Worm (Caenorhabditis elegans) whole organism, young adult: ENCODE data around the gene his-62.
A peak's percentile ranks its signal among the peaks of the same experiment; 100 is the strongest.

Experiments
- B0019.2 ChIP-seq: fragments of 200-800 bp; sonication (Bioruptor generic); conservative IDR thresholded peaks from 2 replicates; pipeline ENCODE4 v1.3.6; 2022; ENCODE audit warnings: missing genetic modification reagents, missing genetic modification characterization, missing compliant biosample characterization
- C17E4.6 ChIP-seq: fragments of 200-800 bp; sonication (Bioruptor generic); IDR thresholded peaks from 2 replicates; pipeline ENCODE4 v1.3.6; 2022; ENCODE audit warnings: missing genetic modification reagents, missing genetic modification characterization, missing compliant biosample characterization
- D2030.7 ChIP-seq: fragments of 200-800 bp; sonication (Bioruptor generic); IDR thresholded peaks from 2 replicates; pipeline ENCODE4 v1.3.6; 2022; ENCODE audit warnings: missing genetic modification reagents, missing genetic modification characterization, missing compliant biosample characterization
- F33H1.4 ChIP-seq: fragments of 200-800 bp; sonication (Bioruptor generic); IDR thresholded peaks from 2 replicates; pipeline ENCODE4 v1.3.6; 2022; ENCODE audit warnings: missing genetic modification reagents, missing genetic modification characterization, missing compliant biosample characterization
- F55B11.4 ChIP-seq: sonication (generic microtip); optimal IDR thresholded peaks from 2 replicates; lab custom pipeline; 2016; ENCODE audit warnings: missing compliant biosample characterization, missing genetic modification characterization, borderline replicate concordance; ENCODE audit not compliant: insufficient read depth
- K12H6.12 ChIP-seq: fragments of 200-800 bp; sonication (Bioruptor generic); optimal IDR thresholded peaks from 2 replicates; lab custom pipeline; 2018; ENCODE audit warnings: mild to moderate bottlenecking, missing genetic modification characterization, missing compliant biosample characterization
- Y56A3A.18 ChIP-seq: fragments of 200-800 bp; sonication (Bioruptor generic); IDR thresholded peaks from 2 replicates; pipeline ENCODE4 v1.3.6; 2022; ENCODE audit warnings: missing genetic modification reagents, missing genetic modification characterization, missing compliant biosample characterization
- Y67H2A.10 ChIP-seq: fragments of 200-800 bp; sonication (Bioruptor generic); conservative IDR thresholded peaks from 2 replicates; pipeline ENCODE4 v1.3.6; 2022; ENCODE audit warnings: missing genetic modification reagents, missing genetic modification characterization, missing compliant biosample characterization
- Y79H2A.3 ChIP-seq: fragments of 200-800 bp; sonication (Bioruptor generic); conservative IDR thresholded peaks from 2 replicates; pipeline ENCODE4 v1.3.6; 2022; ENCODE audit warnings: missing genetic modification reagents, missing genetic modification characterization, missing compliant biosample characterization
- ZK185.1 ChIP-seq: sonication (generic microtip); optimal IDR thresholded peaks from 2 replicates; lab custom pipeline; 2016; ENCODE audit warnings: mild to moderate bottlenecking, missing genetic modification characterization, missing compliant biosample characterization; ENCODE audit not compliant: poor library complexity, severe bottlenecking
- aptf-3 ChIP-seq: fragments of 200-800 bp; sonication (Bioruptor generic); IDR thresholded peaks from 2 replicates; pipeline ENCODE4 v1.3.6; 2022; ENCODE audit warnings: missing genetic modification characterization, missing compliant biosample characterization
- atf-7 ChIP-seq: sonication (generic microtip); optimal IDR thresholded peaks from 2 replicates; lab custom pipeline; 2017; ENCODE audit warnings: mild to moderate bottlenecking, missing genetic modification characterization, missing compliant biosample characterization
- attf-3 ChIP-seq: fragments of 200-800 bp; sonication (Bioruptor generic); conservative IDR thresholded peaks from 2 replicates; pipeline ENCODE4 v1.3.6; 2022; ENCODE audit warnings: missing genetic modification reagents, missing genetic modification characterization, missing compliant biosample characterization
- attf-5 ChIP-seq: fragments of 200-800 bp; sonication (Bioruptor generic); optimal IDR thresholded peaks from 2 replicates; lab custom pipeline; 2018; ENCODE audit warnings: mild to moderate bottlenecking, missing genetic modification characterization, missing compliant biosample characterization
- ccch-3 ChIP-seq: fragments of 200-800 bp; sonication (Bioruptor generic); optimal IDR thresholded peaks from 2 replicates; lab custom pipeline; 2018; ENCODE audit warnings: mild to moderate bottlenecking, missing genetic modification characterization, missing compliant biosample characterization
- cebp-1 ChIP-seq, 2 experiments: fragments of 200-800 bp in 1 of 2; sonication (Bioruptor generic) in 1 of 2; sonication (generic microtip) in 1 of 2; IDR thresholded peaks in 1 of 2; optimal IDR thresholded peaks in 1 of 2; 2 replicates each; pipeline versions ENCODE4 v1.3.6 to Lab custom; 2017 to 2022; ENCODE audit warnings: missing compliant biosample characterization in 2 of 2, missing genetic modification characterization in 2 of 2, mild to moderate bottlenecking in 1 of 2, missing genetic modification reagents in 1 of 2, moderate library complexity in 1 of 2
- ceh-58 ChIP-seq: fragments of 200-800 bp; sonication (Bioruptor generic); IDR thresholded peaks from 2 replicates; pipeline ENCODE4 v1.3.6; 2022; ENCODE audit warnings: missing genetic modification characterization, missing compliant biosample characterization
- die-1 ChIP-seq: sonication (generic microtip); optimal IDR thresholded peaks from 2 replicates; lab custom pipeline; 2016; ENCODE audit warnings: missing genotype, mild to moderate bottlenecking, missing genetic modification characterization, missing compliant biosample characterization
- egl-18 ChIP-seq: fragments of 200-800 bp; sonication (Bioruptor generic); IDR thresholded peaks from 2 replicates; pipeline ENCODE4 v1.3.6; 2022; ENCODE audit warnings: missing genetic modification reagents, missing genetic modification characterization, missing compliant biosample characterization
- fkh-3 ChIP-seq: sonication (generic microtip); optimal IDR thresholded peaks from 2 replicates; lab custom pipeline; 2016; ENCODE audit warnings: mild to moderate bottlenecking, missing genetic modification characterization, missing compliant biosample characterization
- gei-17 ChIP-seq: fragments of 200-800 bp; sonication (Bioruptor generic); optimal IDR thresholded peaks from 2 replicates; lab custom pipeline; 2018; ENCODE audit warnings: mild to moderate bottlenecking, missing genetic modification characterization, missing compliant biosample characterization
- hlh-12 ChIP-seq: sonication (generic microtip); optimal IDR thresholded peaks from 2 replicates; lab custom pipeline; 2016; ENCODE audit warnings: missing genetic modification characterization, missing compliant biosample characterization
- hmg-1.2 ChIP-seq: fragments of 200-800 bp; sonication (Bioruptor generic); IDR thresholded peaks from 2 replicates; pipeline ENCODE4 v1.3.6; 2022; ENCODE audit warnings: missing genetic modification reagents, missing genetic modification characterization, missing compliant biosample characterization
- hsf-1 ChIP-seq: fragments of 200-800 bp; sonication (Bioruptor generic); IDR thresholded peaks from 2 replicates; pipeline ENCODE4 v1.3.6; 2022; ENCODE audit warnings: missing genetic modification reagents, missing genetic modification characterization, missing compliant biosample characterization
- let-526 ChIP-seq: fragments of 200-800 bp; sonication (Bioruptor generic); IDR thresholded peaks from 2 replicates; pipeline ENCODE4 v1.3.6; 2022; ENCODE audit warnings: missing genetic modification reagents, missing genetic modification characterization, missing compliant biosample characterization
- lin-54 ChIP-seq: fragments of 200-800 bp; sonication (Bioruptor generic); optimal IDR thresholded peaks from 2 replicates; lab custom pipeline; 2018; ENCODE audit warnings: mild to moderate bottlenecking, missing genetic modification characterization, missing compliant biosample characterization
- madf-3 ChIP-seq: fragments of 200-800 bp; sonication (Bioruptor generic); IDR thresholded peaks from 2 replicates; pipeline ENCODE4 v1.3.6; 2022; ENCODE audit warnings: missing genetic modification reagents, missing genetic modification characterization, missing compliant biosample characterization
- mcd-1 ChIP-seq: fragments of 200-800 bp; sonication (Bioruptor generic); IDR thresholded peaks from 2 replicates; pipeline ENCODE4 v1.3.6; 2022; ENCODE audit warnings: missing genetic modification reagents, missing genetic modification characterization, missing compliant biosample characterization
- mel-28 ChIP-seq: sonication (generic microtip); optimal IDR thresholded peaks from 2 replicates; lab custom pipeline; 2016; ENCODE audit warnings: borderline replicate concordance, mild to moderate bottlenecking, missing genetic modification characterization, missing compliant biosample characterization
- mxl-1 ChIP-seq: sonication (generic microtip); optimal IDR thresholded peaks from 2 replicates; lab custom pipeline; 2016; ENCODE audit warnings: missing genetic modification characterization, missing compliant biosample characterization
- nfya-1 ChIP-seq: sonication (generic microtip); optimal IDR thresholded peaks from 2 replicates; lab custom pipeline; 2017; ENCODE audit warnings: antibody characterized with exemption, missing compliant biosample characterization, missing genetic modification characterization, borderline replicate concordance; ENCODE audit not compliant: insufficient read depth
- nfya-2 ChIP-seq: fragments of 200-800 bp; sonication (Bioruptor generic); IDR thresholded peaks from 2 replicates; pipeline ENCODE4 v1.3.6; 2022; ENCODE audit warnings: missing genetic modification reagents, missing genetic modification characterization, missing compliant biosample characterization
- nhr-80 ChIP-seq: sonication (generic microtip); optimal IDR thresholded peaks from 2 replicates; lab custom pipeline; 2016; ENCODE audit warnings: missing genetic modification characterization, missing compliant biosample characterization
- nhr-90 ChIP-seq: sonication (generic microtip); optimal IDR thresholded peaks from 2 replicates; lab custom pipeline; 2016; ENCODE audit warnings: missing genotype, mild to moderate bottlenecking, missing genetic modification characterization, missing compliant biosample characterization
- pbrm-1 ChIP-seq: fragments of 200-800 bp; sonication (Bioruptor generic); IDR thresholded peaks from 2 replicates; pipeline ENCODE4 v1.3.6; 2022; ENCODE audit warnings: missing genetic modification reagents, missing genetic modification characterization, missing compliant biosample characterization
- snpc-1.1 ChIP-seq: sonication (generic microtip); optimal IDR thresholded peaks from 2 replicates; lab custom pipeline; 2017; ENCODE audit warnings: missing genetic modification characterization, mild to moderate bottlenecking, missing compliant biosample characterization, antibody characterized with exemption, moderate library complexity, missing genotype, missing genetic modification reagents; ENCODE audit not compliant: insufficient read depth
- snpc-3.4 ChIP-seq: sonication (generic microtip); optimal IDR thresholded peaks from 2 replicates; lab custom pipeline; 2017; ENCODE audit warnings: missing genetic modification characterization, mild to moderate bottlenecking, missing compliant biosample characterization, antibody characterized with exemption, moderate library complexity, missing genotype, missing genetic modification reagents
- tlf-1 ChIP-seq: fragments of 200-800 bp; sonication (Bioruptor generic); optimal IDR thresholded peaks from 2 replicates; lab custom pipeline; 2018; ENCODE audit warnings: mild to moderate bottlenecking, missing genetic modification characterization, missing compliant biosample characterization
- unc-130 ChIP-seq: sonication (generic microtip); optimal IDR thresholded peaks from 2 replicates; lab custom pipeline; 2016; ENCODE audit warnings: missing genetic modification reagents, missing genetic modification characterization, missing compliant biosample characterization
- ztf-25 ChIP-seq: fragments of 200-800 bp; sonication (Bioruptor generic); IDR thresholded peaks from 2 replicates; pipeline ENCODE4 v1.3.6; 2022; ENCODE audit warnings: missing genetic modification reagents, missing genetic modification characterization, missing compliant biosample characterization
- ztf-26 ChIP-seq: sonication (generic microtip); optimal IDR thresholded peaks from 2 replicates; lab custom pipeline; 2017; ENCODE audit warnings: missing genetic modification characterization, missing compliant biosample characterization
- ztf-6 ChIP-seq: fragments of 200-800 bp; sonication (Bioruptor generic); IDR thresholded peaks from 2 replicates; pipeline ENCODE4 v1.3.6; 2022; ENCODE audit warnings: missing genetic modification reagents, missing genetic modification characterization, missing compliant biosample characterization

The his-62 gene

DNA sequence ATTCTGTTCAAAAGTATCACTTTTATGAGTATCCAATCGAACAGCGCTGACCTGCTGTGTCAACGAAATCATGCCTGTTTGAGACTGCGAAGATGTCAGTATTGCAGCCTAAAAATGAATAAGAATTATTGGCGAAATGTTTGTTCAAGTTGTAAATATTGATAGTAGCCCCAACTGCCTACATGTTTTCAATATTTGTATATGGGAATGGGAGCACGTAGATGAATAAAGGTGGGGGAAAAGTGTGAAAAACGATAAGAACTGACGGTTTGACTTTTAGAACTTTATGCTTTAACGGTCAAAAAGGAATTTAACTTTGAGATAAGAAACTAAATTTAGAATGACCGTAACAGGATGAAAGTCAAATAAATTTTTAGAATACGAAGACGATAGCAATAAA lies 33.9 kb downstream of the his-62 start:
- TF ChIP-seq fkh-3 (tag; lab: Kevin White, UChicago) (no peak), Y79H2A.3 (GFP tag; lab: Robert Waterston, UW) (no peak), mcd-1 (GFP tag; lab: Robert Waterston, UW) (no peak), hsf-1 (GFP tag; lab: Robert Waterston, UW) (no peak), ztf-25 (GFP tag; lab: Robert Waterston, UW) (no peak), ceh-58 (GFP tag; lab: Robert Waterston, UW) (no peak), F33H1.4 (GFP tag; lab: Robert Waterston, UW) (no peak), nfya-2 (GFP tag; lab: Robert Waterston, UW) (no peak), unc-130 (no peak), hmg-1.2 (GFP tag; lab: Robert Waterston, UW) (no peak), Y56A3A.18 (no peak), ZK185.1 (tag; lab: Kevin White, UChicago) (no peak), C17E4.6 (GFP tag; lab: Robert Waterston, UW) (no peak), egl-18 (GFP tag; lab: Robert Waterston, UW) (no peak), nhr-90 (tag; lab: Kevin White, UChicago) (no peak), let-526 (GFP tag; lab: Robert Waterston, UW) (no peak)

DNA sequence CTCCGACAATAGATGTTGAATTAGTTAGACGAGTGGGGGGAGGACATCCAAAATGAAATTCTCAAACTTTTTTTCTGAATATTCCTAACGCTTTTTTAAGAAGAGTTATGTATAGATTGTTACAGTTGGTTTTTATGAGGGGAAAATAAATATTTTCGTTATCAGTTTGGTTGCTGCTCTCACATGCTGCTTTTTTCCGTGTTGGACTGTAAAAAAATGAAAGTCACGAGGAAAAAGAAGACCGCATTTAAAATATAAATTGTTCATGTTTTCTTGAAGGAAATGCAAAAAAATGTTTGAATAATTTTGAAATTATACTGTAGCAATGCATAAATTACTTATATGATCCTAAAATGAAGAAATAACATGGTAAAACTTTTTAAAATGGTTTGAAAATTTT lies 34.5 kb downstream of the his-62 start:
- TF ChIP-seq aptf-3 (GFP tag; lab: Robert Waterston, UW) (no peak), ZK185.1 (tag; lab: Kevin White, UChicago) (no peak), nhr-80 (tag; lab: Kevin White, UChicago) (peak; percentile 25), mxl-1 (tag; lab: Kevin White, UChicago) (no peak), tlf-1 (GFP tag; lab: Kevin White, UChicago) (no peak), attf-3 (GFP tag; lab: Robert Waterston, UW) (0 out of 2 replicates have a peak, but pooled peaks have one; percentile 20)

DNA sequence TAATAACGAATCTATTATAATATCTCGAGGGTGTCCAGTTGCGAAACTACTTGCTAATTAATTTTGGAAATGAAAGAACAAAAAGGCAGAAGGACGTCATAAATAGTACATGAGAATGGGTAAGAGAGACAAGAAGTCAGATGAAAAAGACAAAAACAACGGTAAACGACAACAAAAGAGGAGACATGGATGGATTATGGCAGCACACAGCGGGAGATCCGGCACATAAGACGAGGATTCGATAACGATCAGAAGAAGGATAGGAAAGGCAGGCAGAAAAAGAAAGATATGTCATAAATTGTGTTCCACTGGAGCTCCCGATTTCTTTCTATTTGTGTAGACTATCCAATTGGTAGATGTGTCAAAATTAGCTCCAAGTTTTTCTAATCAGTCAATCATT lies 35.2 kb downstream of the his-62 start:
- TF ChIP-seq gei-17 (GFP tag; lab: Kevin White, UChicago) (no peak), Y67H2A.10 (GFP tag; lab: Robert Waterston, UW) (no peak), F55B11.4 (no peak), K12H6.12 (tag; lab: Kevin White, UChicago) (no peak), attf-5 (GFP tag; lab: Kevin White, UChicago) (no peak), tlf-1 (GFP tag; lab: Kevin White, UChicago) (no peak), atf-7 (no peak), madf-3 (GFP tag; lab: Robert Waterston, UW) (no peak), ccch-3 (no peak), cebp-1 (GFP tag; IDR thresholded peaks at IDR 0.05; lab: Robert Waterston, UW) (no peak), cebp-1 (tag; optimal IDR thresholded peaks at IDR 0.05; lab: Kevin White, UChicago) (no peak), nfya-1 (tag; lab: Kevin White, UChicago) (no peak), D2030.7 (GFP tag; lab: Robert Waterston, UW) (no peak)

DNA sequence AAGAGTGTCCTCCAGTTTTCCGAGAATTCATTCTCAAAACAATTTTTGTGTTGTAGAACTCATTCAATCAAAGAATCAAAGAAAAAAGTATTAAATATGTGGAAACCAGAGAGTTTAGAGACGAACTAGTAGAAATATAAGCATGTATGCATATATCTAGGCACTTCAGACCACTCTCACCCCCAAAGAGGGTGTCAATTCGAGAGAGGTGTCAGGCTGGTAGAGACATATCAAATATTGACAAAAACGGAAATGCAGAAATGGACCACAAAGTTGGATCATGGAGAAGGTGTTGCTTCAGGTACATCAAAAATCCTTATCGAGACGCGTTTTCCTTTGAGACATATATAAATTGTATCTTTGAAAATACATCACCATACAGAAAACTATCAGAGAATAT lies 37.4 kb downstream of the his-62 start:
- no peak for TF ChIP-seq die-1 (tag; lab: Kevin White, UChicago)
- TF ChIP-seq snpc-3.4 = no peak
- no peak for TF ChIP-seq hlh-12 (tag; lab: Kevin White, UChicago)
- no peak for TF ChIP-seq cebp-1 (GFP tag; IDR thresholded peaks at IDR 0.05; lab: Robert Waterston, UW)
- no peak for TF ChIP-seq cebp-1 (tag; optimal IDR thresholded peaks at IDR 0.05; lab: Kevin White, UChicago)
- no peak for TF ChIP-seq ztf-6 (GFP tag; lab: Robert Waterston, UW)
- TF ChIP-seq lin-54 (GFP tag; lab: Kevin White, UChicago) = no peak
- no peak for TF ChIP-seq nfya-2 (GFP tag; lab: Robert Waterston, UW)
- no peak for TF ChIP-seq mel-28 (tag; lab: Kevin White, UChicago)
- no peak for TF ChIP-seq B0019.2 (GFP tag; lab: Robert Waterston, UW)
- TF ChIP-seq ztf-26 (tag; lab: Kevin White, UChicago) = no peak
- TF ChIP-seq nfya-1 (tag; lab: Kevin White, UChicago) = no peak
- no peak for TF ChIP-seq pbrm-1
- TF ChIP-seq nhr-80 (tag; lab: Kevin White, UChicago) = no peak
- no peak for TF ChIP-seq snpc-1.1 (tag; lab: Kevin White, UChicago)
- TF ChIP-seq, all 124 proteins: peak for 0
